Fruit fly (Drosophila melanogaster) whole organism, embryonic: ENCODE measurements around the gene CanB.

Source experiments
- CG10366 ChIP-seq: fragments of 200-800 bp; sonication (Bioruptor generic); IDR thresholded peaks from 2 replicates; pipeline ENCODE4 v1.3.6; 2022; ENCODE audit warnings: missing biosample characterization, missing genetic modification characterization
- CG12659 ChIP-seq: fragments of 200-800 bp; sonication (Bioruptor generic); optimal IDR thresholded peaks from 3 replicates; lab custom pipeline; 2017; ENCODE audit warnings: mild to moderate bottlenecking, missing biosample characterization, missing genetic modification reagents, missing genetic modification characterization
- CG12744 ChIP-seq: fragments of 200-800 bp; sonication (Bioruptor generic); optimal IDR thresholded peaks from 2 replicates; lab custom pipeline; 2016; ENCODE audit warnings: missing biosample characterization, missing genetic modification characterization
- CG13287 ChIP-seq: fragments of 200-800 bp; sonication (Bioruptor generic); IDR thresholded peaks from 2 replicates; pipeline ENCODE4 v1.3.6; 2022; ENCODE audit warnings: missing biosample characterization, missing genetic modification characterization; ENCODE audit not compliant: partially characterized antibody
- CG15514 ChIP-seq: fragments of 200-800 bp; sonication (Bioruptor generic); optimal IDR thresholded peaks from 3 replicates; lab custom pipeline; 2017; ENCODE audit warnings: missing biosample characterization, missing genetic modification characterization, mild to moderate bottlenecking, moderate library complexity, missing genetic modification reagents
- CG17359 ChIP-seq: fragments of 200-800 bp; sonication (Bioruptor generic); optimal IDR thresholded peaks from 3 replicates; lab custom pipeline; 2018; ENCODE audit warnings: missing biosample characterization, mild to moderate bottlenecking, missing genetic modification characterization, moderate library complexity
- CG17612 ChIP-seq: fragments of 200-800 bp; sonication (Bioruptor generic); IDR thresholded peaks from 2 replicates; pipeline ENCODE4 v1.3.6; 2022; ENCODE audit warnings: missing biosample characterization, missing genetic modification characterization
- CG1832 ChIP-seq: fragments of 200-800 bp; sonication (Bioruptor generic); optimal IDR thresholded peaks from 2 replicates; lab custom pipeline; 2017; ENCODE audit warnings: missing biosample characterization, mild to moderate bottlenecking, missing genetic modification characterization, inconsistent platforms
- CG2120 ChIP-seq: fragments of 200-800 bp; sonication (Bioruptor generic); optimal IDR thresholded peaks from 3 replicates; lab custom pipeline; 2016; ENCODE audit warnings: missing biosample characterization, missing genetic modification characterization
- CG2678 ChIP-seq: fragments of 200-800 bp; sonication (Bioruptor generic); optimal IDR thresholded peaks from 3 replicates; lab custom pipeline; 2019; ENCODE audit warnings: missing biosample characterization, mild to moderate bottlenecking, missing genetic modification characterization, moderate library complexity
- CG3726 ChIP-seq: fragments of 200-800 bp; sonication (Bioruptor generic); IDR thresholded peaks from 3 replicates; pipeline ENCODE4, ENCODE4 v1.3.6; 2022; ENCODE audit warnings: missing biosample characterization, missing genetic modification characterization
- CG6854 ChIP-seq: fragments of 200-800 bp; sonication (Bioruptor generic); optimal IDR thresholded peaks from 3 replicates; lab custom pipeline; 2017; ENCODE audit warnings: missing biosample characterization, mild to moderate bottlenecking, missing genetic modification characterization
- CG7786 ChIP-seq: fragments of 200-800 bp; sonication (Bioruptor generic); optimal IDR thresholded peaks from 2 replicates; lab custom pipeline; 2016; ENCODE audit warnings: missing biosample characterization, missing genetic modification characterization
- CG7839 ChIP-seq: fragments of 200-800 bp; sonication (Bioruptor generic); optimal IDR thresholded peaks from 3 replicates; lab custom pipeline; 2018; ENCODE audit warnings: missing biosample characterization, mild to moderate bottlenecking, missing genetic modification characterization, moderate library complexity
- CG8388 ChIP-seq: fragments of 200-800 bp; sonication (Bioruptor generic); optimal IDR thresholded peaks from 2 replicates; lab custom pipeline; 2019; ENCODE audit warnings: missing biosample characterization, mild to moderate bottlenecking, missing genetic modification characterization, moderate library complexity
- CG9609 ChIP-seq: fragments of 200-800 bp; sonication (Bioruptor generic); optimal IDR thresholded peaks from 3 replicates; lab custom pipeline; 2016; ENCODE audit warnings: missing biosample characterization, missing genetic modification characterization
- CTCF ChIP-seq: fragments of 200-800 bp; sonication (Bioruptor generic); optimal IDR thresholded peaks from 2 replicates; lab custom pipeline; 2017; ENCODE audit warnings: missing biosample characterization, mild to moderate bottlenecking, missing genetic modification characterization, moderate library complexity
- CoRest ChIP-seq: fragments of 200-800 bp; sonication (Bioruptor generic); optimal IDR thresholded peaks from 3 replicates; lab custom pipeline; 2018; ENCODE audit warnings: missing biosample characterization, mild to moderate bottlenecking, missing genetic modification characterization, moderate library complexity
- D ChIP-seq, 2 experiments: fragments of 200-800 bp in 1 of 2; fragments of >200 bp in 1 of 2; sonication (Bioruptor generic) in 1 of 2; optimal IDR thresholded peaks; 2 replicates in 1 of 2; 3 replicates in 1 of 2; lab custom pipeline; 2017; ENCODE audit warnings: mild to moderate bottlenecking in 1 of 2, missing biosample characterization in 1 of 2, missing genetic modification characterization in 1 of 2, missing genetic modification reagents in 1 of 2
- Ets97D ChIP-seq: fragments of 200-800 bp; sonication (Bioruptor generic); optimal IDR thresholded peaks from 3 replicates; lab custom pipeline; 2016; ENCODE audit warnings: missing biosample characterization, missing genetic modification characterization
- Fer2 ChIP-seq: fragments of 200-800 bp; sonication (Bioruptor generic); optimal IDR thresholded peaks from 2 replicates; lab custom pipeline; 2018; ENCODE audit warnings: missing biosample characterization, mild to moderate bottlenecking, missing genetic modification characterization, moderate library complexity
- Hmr ChIP-seq: fragments of 200-800 bp; sonication (Bioruptor generic); optimal IDR thresholded peaks from 3 replicates; lab custom pipeline; 2017; ENCODE audit warnings: mild to moderate bottlenecking, missing biosample characterization, missing genetic modification reagents, missing genetic modification characterization
- Hmx ChIP-seq: fragments of 200-800 bp; sonication (Bioruptor generic); optimal IDR thresholded peaks from 2 replicates; lab custom pipeline; 2016; ENCODE audit warnings: missing biosample characterization, missing genetic modification characterization
- Hr51 ChIP-seq, 2 experiments: fragments of 200-800 bp; sonication (Bioruptor generic); optimal IDR thresholded peaks; 2 replicates in 1 of 2; 3 replicates in 1 of 2; lab custom pipeline; 2016 to 2018; ENCODE audit warnings: missing biosample characterization in 2 of 2, missing genetic modification characterization in 2 of 2, mild to moderate bottlenecking in 1 of 2, moderate library complexity in 1 of 2
- Mad ChIP-seq: fragments of 200-800 bp; sonication (Bioruptor generic); optimal IDR thresholded peaks from 2 replicates; lab custom pipeline; 2016; ENCODE audit warnings: missing biosample characterization, missing genetic modification characterization
- NK7.1 ChIP-seq: fragments of 200-800 bp; sonication (Bioruptor generic); optimal IDR thresholded peaks from 3 replicates; lab custom pipeline; 2016; ENCODE audit warnings: missing biosample characterization, missing genetic modification characterization
- Neu2 ChIP-seq: fragments of 200-800 bp; sonication (Bioruptor generic); optimal IDR thresholded peaks from 3 replicates; lab custom pipeline; 2016; ENCODE audit warnings: missing biosample characterization, missing genetic modification characterization, borderline replicate concordance
- Rfx ChIP-seq: fragments of 200-800 bp; sonication (Bioruptor generic); IDR thresholded peaks from 2 replicates; pipeline ENCODE4 v1.3.6; 2022; ENCODE audit warnings: missing biosample characterization, missing genetic modification characterization
- Sox102F ChIP-seq: fragments of 200-800 bp; sonication (Bioruptor generic); optimal IDR thresholded peaks from 2 replicates; lab custom pipeline; 2018; ENCODE audit warnings: missing biosample characterization, mild to moderate bottlenecking, missing genetic modification characterization, moderate library complexity
- Sry-δ ChIP-seq: fragments of 200-800 bp; sonication (Bioruptor generic); optimal IDR thresholded peaks from 2 replicates; lab custom pipeline; 2016; ENCODE audit warnings: missing biosample characterization, missing genetic modification characterization
- Trl ChIP-seq, 3 experiments: fragments of >200 bp in 2 of 3; fragments of 200-800 bp in 1 of 3; sonication (Bioruptor generic) in 1 of 3; optimal IDR thresholded peaks; 2 replicates in 1 of 3; 3 replicates in 2 of 3; lab custom pipeline; 2016 to 2017; ENCODE audit warnings: missing biosample characterization in 1 of 3, missing genetic modification characterization in 1 of 3
- az2 ChIP-seq: fragments of 200-800 bp; sonication (Bioruptor generic); optimal IDR thresholded peaks from 3 replicates; lab custom pipeline; 2016; ENCODE audit warnings: missing biosample characterization, missing genetic modification characterization
- bab2 ChIP-seq: fragments of 200-800 bp; sonication (Bioruptor generic); optimal IDR thresholded peaks from 2 replicates; lab custom pipeline; 2016; ENCODE audit warnings: missing biosample characterization, missing genetic modification characterization
- cad ChIP-seq: fragments of >200 bp; optimal IDR thresholded peaks from 2 replicates; lab custom pipeline; 2017; ENCODE audit warnings: missing biosample characterization, missing genetic modification characterization
- ci ChIP-seq: fragments of 200-800 bp; sonication (Bioruptor generic); IDR thresholded peaks from 3 replicates; pipeline ENCODE4 v1.3.6; 2022; ENCODE audit warnings: missing biosample characterization, missing genetic modification characterization
- corto ChIP-seq: fragments of 200-800 bp; sonication (Bioruptor generic); optimal IDR thresholded peaks from 2 replicates; lab custom pipeline; 2016; ENCODE audit warnings: missing biosample characterization, mild to moderate bottlenecking, missing genetic modification characterization, moderate library complexity
- danr ChIP-seq: fragments of 200-800 bp; sonication (Bioruptor generic); IDR thresholded peaks from 2 replicates; pipeline ENCODE4 v1.3.6; 2022; ENCODE audit warnings: missing biosample characterization, missing genetic modification characterization
- ewg ChIP-seq: fragments of 200-800 bp; sonication (Bioruptor generic); optimal IDR thresholded peaks from 3 replicates; lab custom pipeline; 2017; ENCODE audit warnings: mild to moderate bottlenecking, missing biosample characterization, missing genetic modification reagents, missing genetic modification characterization
- eyg ChIP-seq: fragments of 200-800 bp; sonication (Bioruptor generic); optimal IDR thresholded peaks from 3 replicates; lab custom pipeline; 2016; ENCODE audit warnings: missing biosample characterization, missing genetic modification characterization
- kni ChIP-seq: fragments of 200-800 bp; sonication (Bioruptor generic); optimal IDR thresholded peaks from 3 replicates; lab custom pipeline; 2017; ENCODE audit warnings: mild to moderate bottlenecking, missing biosample characterization, missing genetic modification reagents, missing genetic modification characterization
- org-1 ChIP-seq: fragments of 200-800 bp; sonication (Bioruptor generic); optimal IDR thresholded peaks from 2 replicates; lab custom pipeline; 2017; ENCODE audit warnings: missing biosample characterization, missing genetic modification characterization
- peb ChIP-seq: fragments of 200-800 bp; sonication (Bioruptor generic); IDR thresholded peaks from 2 replicates; pipeline ENCODE4 v1.3.6; 2022; ENCODE audit warnings: missing biosample characterization, missing genetic modification characterization
- prd ChIP-seq, 3 experiments: fragments of >200 bp in 2 of 3; fragments of 200-800 bp in 1 of 3; sonication (Bioruptor generic) in 1 of 3; optimal IDR thresholded peaks in 2 of 3; IDR thresholded peaks in 1 of 3; 2 replicates in 2 of 3; 3 replicates in 1 of 3; pipeline versions ENCODE4 v1.3.6 to Lab custom; 2017 to 2022; ENCODE audit warnings: missing biosample characterization in 1 of 3, missing genetic modification characterization in 1 of 3
- sd ChIP-seq: fragments of 200-800 bp; sonication (Bioruptor generic); optimal IDR thresholded peaks from 3 replicates; lab custom pipeline; 2018; ENCODE audit warnings: missing biosample characterization, mild to moderate bottlenecking, missing genetic modification characterization, moderate library complexity
- sens-2 ChIP-seq: fragments of 200-800 bp; sonication (Bioruptor generic); IDR thresholded peaks from 2 replicates; pipeline ENCODE4 v1.3.6; 2022; ENCODE audit warnings: missing biosample characterization, missing genetic modification characterization
- tx ChIP-seq: fragments of 200-800 bp; sonication (Bioruptor generic); optimal IDR thresholded peaks from 2 replicates; lab custom pipeline; 2016; ENCODE audit warnings: missing biosample characterization, missing genetic modification characterization
- z ChIP-seq: fragments of 200-800 bp; sonication (Bioruptor generic); IDR thresholded peaks from 3 replicates; pipeline ENCODE4 v1.3.6; 2022; ENCODE audit warnings: missing biosample characterization, missing genetic modification characterization
- zen ChIP-seq: fragments of 200-800 bp; sonication (Bioruptor generic); optimal IDR thresholded peaks from 3 replicates; lab custom pipeline; 2018; ENCODE audit warnings: missing biosample characterization, mild to moderate bottlenecking, missing genetic modification characterization, moderate library complexity

The CanB gene

dm6 chrX:5332259-5332862 lies at the start of gene CanB:
CanB (plus strand) TSS chrX:5332499.
- TF ChIP-seq prd (optimal IDR thresholded peaks at IDR 0.05; lab: Kevin White, UChicago) (no peak), prd (GFP tag; IDR thresholded peaks at IDR 0.05; lab: Robert Waterston, UW) (0 out of 3 replicates have a peak, but pooled peaks have one; percentile 36), NK7.1 (no peak), Mad (no peak), CG17359 (tag; lab: Kevin White, UChicago) (no peak), Sry-δ (GFP tag; lab: Kevin White, UChicago) (peak; percentile 82), CG13287 (peak; percentile 67), eyg (GFP tag; lab: Kevin White, UChicago) (no peak), Fer2 (tag; lab: Kevin White, UChicago) (no peak), Neu2 (GFP tag; lab: Kevin White, UChicago) (no peak), peb (GFP tag; lab: Robert Waterston, UW) (no peak), CTCF (GFP tag; lab: Kevin White, UChicago) (no peak), Sox102F (peak; percentile 23), CG1832 (GFP tag; lab: Kevin White, UChicago) (no peak), CG7839 (peak; percentile 23), z (GFP tag; lab: Robert Waterston, UW) (no peak), tx (GFP tag; lab: Kevin White, UChicago) (no peak), CG7786 (GFP tag; lab: Kevin White, UChicago) (no peak), zen (tag; lab: Kevin White, UChicago) (peak; percentile 57), Rfx (GFP tag; lab: Robert Waterston, UW) (peak; percentile 41; the same call in 1 of the 2 replicates), bab2 (GFP tag; lab: Kevin White, UChicago) (no peak), CoRest (tag; lab: Kevin White, UChicago) (peak; percentile 11), Hr51 (GFP tag; optimal IDR thresholded peaks at IDR 0.05; lab: Kevin White, UChicago) (no peak), CG9609 (GFP tag; lab: Kevin White, UChicago) (no peak), Trl (optimal IDR thresholded peaks at IDR 0.05; lab: Kevin White, UChicago) (peak in 1 of 2 experiments; percentile 51), Trl (GFP tag; optimal IDR thresholded peaks at IDR 0.05; lab: Kevin White, UChicago) (no peak), CG10366 (GFP tag; lab: Robert Waterston, UW) (no peak), CG8388 (GFP tag; lab: Kevin White, UChicago) (no peak), CG12659 (GFP tag; lab: Kevin White, UChicago) (no peak), az2 (GFP tag; lab: Kevin White, UChicago) (peak; percentile 7), Hmr (peak; percentile 30), danr (GFP tag; lab: Robert Waterston, UW) (no peak), sens-2 (GFP tag; lab: Robert Waterston, UW) (no peak), CG3726 (no peak), CG2678 (peak; percentile 9), CG2120 (GFP tag; lab: Kevin White, UChicago) (peak; percentile 28), sd (peak; percentile 26), kni (no peak), Hmx (no peak), corto (GFP tag; lab: Kevin White, UChicago) (no peak), cad (no peak), ewg (GFP tag; lab: Kevin White, UChicago) (peak; percentile 55), CG6854 (GFP tag; lab: Kevin White, UChicago) (no peak), org-1 (GFP tag; lab: Kevin White, UChicago) (no peak), CG17612 (GFP tag; lab: Robert Waterston, UW) (no peak), CG15514 (GFP tag; lab: Kevin White, UChicago) (peak; percentile 34), D (optimal IDR thresholded peaks at IDR 0.05; lab: Kevin White, UChicago) (no peak), D (GFP tag; optimal IDR thresholded peaks at IDR 0.05; lab: Kevin White, UChicago) (no peak), Ets97D (GFP tag; lab: Kevin White, UChicago) (peak; percentile 70), CG12744 (GFP tag; lab: Kevin White, UChicago) (peak; percentile 42), ci (0 out of 3 replicates have a peak, but pooled peaks have one; percentile 8)
